Worm (Caenorhabditis elegans): ENCODE data around the gene B0464.9.

Gene B0464.9

ce11 chrIII:9439399-9439798 lies 26.2 kb upstream of the B0464.9 start, which contains the start of gene F54C8.1:
TSS of gene F54C8.1 (plus strand) at chrIII:9439699.
- no peak for TF ChIP-seq ref-2 (tag; optimal IDR thresholded peaks at IDR 0.05)
- TF ChIP-seq unc-42 (tag; optimal IDR thresholded peaks at IDR 0.05), result no peak
- no peak for TF ChIP-seq ztf-16 (tag; optimal IDR thresholded peaks at IDR 0.05)
- TF ChIP-seq C38D4.7 (GFP tag; optimal IDR thresholded peaks at IDR 0.05), result no peak
- no peak for TF ChIP-seq zip-5 (tag; optimal IDR thresholded peaks at IDR 0.05)
- no peak for TF ChIP-seq unc-3 (GFP tag; conservative IDR thresholded peaks at IDR 0.05)
- TF ChIP-seq unc-3 (tag; optimal IDR thresholded peaks at IDR 0.05), result no peak
- TF ChIP-seq pax-1 (tag; optimal IDR thresholded peaks at IDR 0.05), result no peak
- no peak for TF ChIP-seq nfya-1 (tag; optimal IDR thresholded peaks at IDR 0.05)
- no peak for TF ChIP-seq C08G9.2 (tag; optimal IDR thresholded peaks at IDR 0.05)
- TF ChIP-seq pha-4 (tag; optimal IDR thresholded peaks at IDR 0.05), result no peak
- no peak for TF ChIP-seq pha-2 (tag; optimal IDR thresholded peaks at IDR 0.05)
- no peak for TF ChIP-seq ceh-31 (tag; optimal IDR thresholded peaks at IDR 0.05)
- TF ChIP-seq ahr-1 (tag; optimal IDR thresholded peaks at IDR 0.05), result no peak
- no peak for TF ChIP-seq unc-55 (GFP tag; optimal IDR thresholded peaks at IDR 0.05)
- no peak for TF ChIP-seq ceh-19 (GFP tag; optimal IDR thresholded peaks at IDR 0.05)
- TF ChIP-seq hlh-13 (GFP tag; optimal IDR thresholded peaks at IDR 0.05), result no peak
- no peak for TF ChIP-seq pag-3 (tag; optimal IDR thresholded peaks at IDR 0.05; ENCODE audit: borderline replicate concordance)
- no peak for TF ChIP-seq K09A11.1 (tag; optimal IDR thresholded peaks at IDR 0.05; ENCODE audit: insufficient read depth)
- TF ChIP-seq mec-3 (tag; optimal IDR thresholded peaks at IDR 0.05; ENCODE audit: borderline replicate concordance), result no peak

- no peak for TF ChIP-seq che-1 (tag; optimal IDR thresholded peaks at IDR 0.05)
These were observed 24.4 kb upstream of the B0464.9 start, which contains the start of gene emb-30 for ce11 chrIII:9441133-9441532. TSS of gene emb-30 (minus strand) at chrIII:9441460.

- TF ChIP-seq sox-2 (GFP tag; IDR thresholded peaks at IDR 0.05) (no peak), ets-4 (tag; optimal IDR thresholded peaks at IDR 0.05) (no peak), ceh-19 (GFP tag; optimal IDR thresholded peaks at IDR 0.05) (no peak), ceh-18 (tag; optimal IDR thresholded peaks at IDR 0.05) (no peak), fkh-10 (GFP tag; optimal IDR thresholded peaks at IDR 0.05) (no peak), C38D4.7 (GFP tag; optimal IDR thresholded peaks at IDR 0.05) (no peak), zip-5 (tag; optimal IDR thresholded peaks at IDR 0.05) (no peak), odd-2 (tag; optimal IDR thresholded peaks at IDR 0.05) (no peak), ceh-9 (tag; optimal IDR thresholded peaks at IDR 0.05) (no peak), fax-1 (tag; optimal IDR thresholded peaks at IDR 0.05) (no peak), tbx-2 (tag; optimal IDR thresholded peaks at IDR 0.05) (no peak), mec-3 (tag; optimal IDR thresholded peaks at IDR 0.05; ENCODE audit: borderline replicate concordance) (no peak), hlh-30 (tag; optimal IDR thresholded peaks at IDR 0.05; ENCODE audit: insufficient read depth) (no peak), syd-9 (tag; optimal IDR thresholded peaks at IDR 0.05) (no peak)
These were observed 22.7 kb upstream of the B0464.9 start for ce11 chrIII:9442846-9443245.

- no peak for TF ChIP-seq eyg-1 (tag; optimal IDR thresholded peaks at IDR 0.05)
- TF ChIP-seq pat-9 (tag; optimal IDR thresholded peaks at IDR 0.05), result no peak
- peak; percentile 21 for TF ChIP-seq pha-2 (tag; optimal IDR thresholded peaks at IDR 0.05)
- no peak for TF ChIP-seq sox-4 (tag; optimal IDR thresholded peaks at IDR 0.05)
- TF ChIP-seq K02D7.2 (tag; optimal IDR thresholded peaks at IDR 0.05), result no peak
- TF ChIP-seq ztf-16 (tag; optimal IDR thresholded peaks at IDR 0.05), result no peak
- TF ChIP-seq madf-2 (tag; optimal IDR thresholded peaks at IDR 0.05), result peak; percentile 35
- TF ChIP-seq ceh-34 (tag; optimal IDR thresholded peaks at IDR 0.05), result peak; percentile 75
- peak; percentile 64 for TF ChIP-seq unc-42 (tag; optimal IDR thresholded peaks at IDR 0.05)
- TF ChIP-seq hlh-13 (GFP tag; optimal IDR thresholded peaks at IDR 0.05), result no peak
- no peak for TF ChIP-seq elt-4 (tag; optimal IDR thresholded peaks at IDR 0.05)
- peak; percentile 51 for TF ChIP-seq K09A11.1 (tag; optimal IDR thresholded peaks at IDR 0.05; ENCODE audit: insufficient read depth)
- TF ChIP-seq ceh-45 (GFP tag; IDR thresholded peaks at IDR 0.05), result no peak
- peak; percentile 52 for TF ChIP-seq pax-1 (tag; optimal IDR thresholded peaks at IDR 0.05)
- no peak for TF ChIP-seq C38D4.7 (GFP tag; optimal IDR thresholded peaks at IDR 0.05)
- TF ChIP-seq sdc-2 (tag; optimal IDR thresholded peaks at IDR 0.05), result no peak
- TF ChIP-seq hlh-15 (tag; optimal IDR thresholded peaks at IDR 0.05), result no peak
- no peak for TF ChIP-seq T23F11.4 (GFP tag; optimal IDR thresholded peaks at IDR 0.05)
- no peak for TF ChIP-seq pha-4 (tag; optimal IDR thresholded peaks at IDR 0.05)
- TF ChIP-seq ceh-48 (tag; optimal IDR thresholded peaks at IDR 0.05), result peak; percentile 99
- TF ChIP-seq unc-86 (tag; optimal IDR thresholded peaks at IDR 0.05), result no peak
- no peak for TF ChIP-seq pqm-1 (tag; optimal IDR thresholded peaks at IDR 0.05)
- no peak for TF ChIP-seq ceh-14 (tag; optimal IDR thresholded peaks at IDR 0.05)
These were observed 22.0 kb upstream of the B0464.9 start, which contains the start of gene pir-2 for ce11 chrIII:9443417-9444027. TSS of gene pir-2 (minus strand) at chrIII:9443634.
